Worm (Caenorhabditis elegans): Measurements from ENCODE around the gene mep-1.

ce11 chrIV:11494924-11495323 lies 29.5 kb upstream of the mep-1 start:
- TF ChIP-seq ama-1 (optimal IDR thresholded peaks at IDR 0.05) (no peak), scrt-1 (GFP tag; IDR thresholded peaks at IDR 0.05) (no peak), hnd-1 (tag; optimal IDR thresholded peaks at IDR 0.05) (no peak), ets-7 (tag; optimal IDR thresholded peaks at IDR 0.05) (no peak)

All from whole organism, early embryonic.